Worm (Caenorhabditis elegans): ENCODE measurements around the gene baf-1.

The baf-1 gene

DNA sequence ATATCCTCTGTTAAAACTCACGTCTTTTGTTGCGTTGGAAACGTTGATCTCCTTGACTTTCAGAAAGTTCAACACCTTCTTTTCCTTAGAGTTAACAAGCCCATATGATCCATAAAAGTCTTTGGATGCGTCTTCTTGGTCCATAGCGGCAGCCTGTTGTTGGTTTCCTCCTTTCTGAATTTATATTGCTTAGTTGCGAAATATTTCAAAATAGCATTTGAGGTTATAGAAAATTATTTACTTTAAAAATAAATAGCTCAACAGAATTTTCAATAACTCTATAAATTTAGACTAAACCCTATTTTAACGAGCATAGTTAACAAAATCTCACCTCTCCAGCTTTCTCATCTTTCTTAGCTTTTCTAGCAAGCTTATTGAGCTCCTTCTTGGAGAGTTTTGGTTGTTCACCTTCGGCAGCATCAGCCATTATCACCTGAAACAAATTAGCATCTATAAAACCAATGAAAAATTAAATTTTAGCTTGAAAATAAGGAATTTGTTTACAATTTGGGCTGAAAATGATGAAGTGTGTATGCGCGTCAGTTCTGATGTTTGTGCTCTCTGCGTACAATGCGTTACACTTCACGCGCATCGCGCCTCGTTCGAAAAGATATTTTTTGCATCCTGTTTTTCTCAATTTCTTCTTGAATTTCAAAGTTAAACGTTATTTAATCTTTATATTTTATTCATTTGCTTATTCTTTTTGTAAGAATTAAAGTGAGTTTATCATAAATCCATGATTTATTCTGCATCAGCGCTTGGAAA, 23.7 kb downstream of the baf-1 start, which contains the start of the genes dars-1 and ctr-9:
Gene dars-1 (minus strand): TSS at position 433 of the 765 bp plus-strand sequence.
Gene ctr-9 (plus strand): TSS at position 614 of the 765 bp plus-strand sequence.
- TF ChIP-seq unc-55 (GFP tag; optimal IDR thresholded peaks at IDR 0.05) (peak; percentile 18), C34F6.9 (tag; optimal IDR thresholded peaks at IDR 0.05) (peak; percentile 5), nhr-23 (tag; optimal IDR thresholded peaks at IDR 0.05) (no peak), lsy-2 (tag; optimal IDR thresholded peaks at IDR 0.05) (peak in 1 of 2 experiments; percentile 51), nhr-77 (tag; optimal IDR thresholded peaks at IDR 0.05) (no peak), nhr-129 (tag; optimal IDR thresholded peaks at IDR 0.05) (peak; percentile 66), fos-1 (tag; optimal IDR thresholded peaks at IDR 0.05) (no peak)

DNA sequence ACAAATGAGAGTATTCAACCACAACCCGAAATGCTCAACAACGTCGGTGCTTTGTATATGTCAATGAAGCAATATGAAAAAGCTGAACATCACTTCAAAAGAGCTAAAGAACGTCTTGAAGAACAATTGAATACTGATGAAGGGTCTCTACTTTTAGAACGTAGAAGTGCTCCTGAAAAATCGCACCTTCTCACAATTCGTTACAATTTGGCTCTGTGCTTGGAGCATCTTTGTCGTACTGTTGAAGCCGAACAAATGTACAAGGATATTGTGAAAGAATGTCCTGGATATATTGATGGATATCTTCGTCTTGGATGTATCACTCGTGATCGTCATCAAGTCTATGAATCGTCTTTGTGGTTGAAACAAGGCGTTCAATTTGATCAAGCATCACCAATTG, 26.9 kb downstream of the baf-1 start:
- no peak for TF ChIP-seq ztf-1 (GFP tag; conservative IDR thresholded peaks at IDR 0.05)
- no peak for TF ChIP-seq unc-55 (GFP tag; optimal IDR thresholded peaks at IDR 0.05)
- no peak for TF ChIP-seq peb-1 (tag; optimal IDR thresholded peaks at IDR 0.05)
- no peak for TF ChIP-seq sma-9 (GFP tag; optimal IDR thresholded peaks at IDR 0.05)
- no peak for TF ChIP-seq sma-9 (tag; optimal IDR thresholded peaks at IDR 0.05)
- no peak for TF ChIP-seq unc-62 (GFP tag; optimal IDR thresholded peaks at IDR 0.05)
- TF ChIP-seq nhr-6 (tag; optimal IDR thresholded peaks at IDR 0.05), result no peak
- TF ChIP-seq snpc-4 (tag; optimal IDR thresholded peaks at IDR 0.05), result no peak
- no peak for TF ChIP-seq elt-3 (tag; optimal IDR thresholded peaks at IDR 0.05)
- no peak for TF ChIP-seq dmd-4 (tag; optimal IDR thresholded peaks at IDR 0.05)

DNA sequence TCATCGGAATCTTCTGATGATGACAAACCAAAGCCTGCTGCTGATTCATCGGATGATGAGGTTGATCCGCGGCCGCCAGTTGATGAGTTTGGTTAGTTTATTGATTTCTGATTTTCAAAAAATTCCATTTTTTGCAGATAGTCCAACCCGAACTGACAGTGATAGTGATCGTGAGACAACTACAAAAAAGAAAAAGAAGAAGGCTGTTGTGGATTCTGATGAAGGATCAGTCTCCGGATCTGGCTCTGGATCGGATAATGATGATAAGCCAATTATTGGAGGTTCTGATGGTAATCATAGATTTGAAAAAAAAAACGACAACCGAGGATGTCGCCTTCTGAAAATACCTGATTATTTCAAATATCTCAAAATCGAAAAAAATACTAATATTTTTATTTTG, 28.8 kb downstream of the baf-1 start:
- TF ChIP-seq unc-39 (tag; optimal IDR thresholded peaks at IDR 0.05) (no peak), F13H6.1 (tag; optimal IDR thresholded peaks at IDR 0.05) (no peak), egl-27 (tag; optimal IDR thresholded peaks at IDR 0.05) (no peak), gmeb-1 (tag; optimal IDR thresholded peaks at IDR 0.05) (no peak), nhr-21 (tag; optimal IDR thresholded peaks at IDR 0.05) (no peak), sem-4 (tag; optimal IDR thresholded peaks at IDR 0.05) (no peak), zag-1 (tag; optimal IDR thresholded peaks at IDR 0.05) (no peak), dmd-4 (tag; optimal IDR thresholded peaks at IDR 0.05) (no peak), R02D3.7 (tag; optimal IDR thresholded peaks at IDR 0.05) (no peak), ceh-16 (tag; optimal IDR thresholded peaks at IDR 0.05) (no peak), nhr-129 (tag; optimal IDR thresholded peaks at IDR 0.05) (no peak), sma-9 (GFP tag; optimal IDR thresholded peaks at IDR 0.05) (no peak), sma-9 (tag; optimal IDR thresholded peaks at IDR 0.05) (no peak), elt-1 (tag; optimal IDR thresholded peaks at IDR 0.05) (no peak), aly-2 (tag; optimal IDR thresholded peaks at IDR 0.05) (no peak), lin-13 (GFP tag; optimal IDR thresholded peaks at IDR 0.05) (no peak), lin-39 (tag; optimal IDR thresholded peaks at IDR 0.05) (no peak)

DNA sequence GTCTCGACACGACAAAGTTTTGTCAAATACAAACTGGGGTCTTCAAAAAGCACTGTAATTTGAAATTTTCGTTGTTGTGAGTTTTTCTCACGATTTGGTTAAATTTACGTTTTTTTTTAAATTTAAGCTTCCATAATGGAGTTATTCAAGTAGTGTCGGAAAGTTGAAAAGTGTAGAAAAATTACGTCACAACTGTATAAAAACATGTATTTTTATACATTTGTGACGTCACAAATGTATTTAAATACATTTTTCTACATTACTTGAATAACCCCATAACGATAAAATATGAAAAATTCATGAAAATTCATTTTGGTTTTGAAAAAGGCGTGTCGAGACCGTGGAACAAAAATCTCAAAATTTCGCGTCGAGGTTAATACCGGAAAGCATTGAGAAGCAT, 30.1 kb downstream of the baf-1 start:
- no peak for TF ChIP-seq crh-2 (tag; optimal IDR thresholded peaks at IDR 0.05)
- TF ChIP-seq nhr-23 (tag; optimal IDR thresholded peaks at IDR 0.05), result no peak
- no peak for TF ChIP-seq R02D3.7 (tag; optimal IDR thresholded peaks at IDR 0.05)
- no peak for TF ChIP-seq blmp-1 (tag; optimal IDR thresholded peaks at IDR 0.05; ENCODE audit: insufficient read depth)
- TF ChIP-seq nhr-25 (tag; optimal IDR thresholded peaks at IDR 0.05), result no peak
- no peak for TF ChIP-seq lin-13 (GFP tag; optimal IDR thresholded peaks at IDR 0.05)
- TF ChIP-seq ztf-1 (GFP tag; conservative IDR thresholded peaks at IDR 0.05), result no peak
- no peak for TF ChIP-seq peb-1 (tag; optimal IDR thresholded peaks at IDR 0.05)
- no peak for TF ChIP-seq egl-27 (tag; optimal IDR thresholded peaks at IDR 0.05)
- TF ChIP-seq ztf-4 (tag; optimal IDR thresholded peaks at IDR 0.05), result no peak
- TF ChIP-seq ztf-11 (tag; optimal IDR thresholded peaks at IDR 0.05), result no peak
- no peak for TF ChIP-seq nhr-77 (tag; optimal IDR thresholded peaks at IDR 0.05)
- no peak for TF ChIP-seq unc-39 (tag; optimal IDR thresholded peaks at IDR 0.05)
- TF ChIP-seq ceh-82 (tag; optimal IDR thresholded peaks at IDR 0.05), result no peak
- TF ChIP-seq ceh-16 (tag; optimal IDR thresholded peaks at IDR 0.05), result no peak
- no peak for TF ChIP-seq mdl-1 (tag; optimal IDR thresholded peaks at IDR 0.05)
- no peak for TF ChIP-seq nhr-10 (tag; optimal IDR thresholded peaks at IDR 0.05)
- TF ChIP-seq snpc-4 (tag; optimal IDR thresholded peaks at IDR 0.05), result no peak
